Worm (Caenorhabditis elegans) whole organism, mixed stage, embryonic: Measurements from ENCODE around the gene srh-72.

Experiments
- lsy-2 ChIP-seq: fragments of 150-350 bp; optimal IDR thresholded peaks from 2 replicates; lab custom pipeline; 2014; ENCODE audit warnings: missing biosample characterization, missing genetic modification characterization
- nhr-12 ChIP-seq: fragments of 150-350 bp; optimal IDR thresholded peaks from 2 replicates; lab custom pipeline; 2014; ENCODE audit warnings: missing biosample characterization, missing genetic modification characterization
- nhr-76 ChIP-seq: sonication (generic microtip); optimal IDR thresholded peaks from 2 replicates; lab custom pipeline; 2017; ENCODE audit warnings: missing biosample characterization, missing genetic modification characterization
- unc-62 ChIP-seq: fragments of 150-350 bp; optimal IDR thresholded peaks from 2 replicates; lab custom pipeline; 2014; ENCODE audit warnings: missing biosample characterization, missing genetic modification reagents, missing genetic modification characterization
- ztf-11 ChIP-seq: fragments of 150-350 bp; optimal IDR thresholded peaks from 2 replicates; lab custom pipeline; 2014; ENCODE audit warnings: missing biosample characterization, missing genetic modification characterization

ce11 chrII:1600661-1601060 is 39.7 kb downstream of the srh-72 start, which contains the start of gene bath-26:
- TF ChIP-seq ztf-11 (tag; lab: Kevin White, UChicago) (no peak), lsy-2 (tag; lab: Kevin White, UChicago) (no peak), nhr-12 (tag; lab: Kevin White, UChicago) (no peak), nhr-76 (tag; lab: Kevin White, UChicago) (no peak), unc-62 (GFP tag; lab: Kevin White, UChicago) (no peak)
